Fruit fly (Drosophila melanogaster) whole organism, adult: ENCODE measurements around the gene CG43658.

Source experiments
- CG7101 ChIP-seq: fragments of 200-800 bp; sonication (Bioruptor generic); optimal IDR thresholded peaks from 2 replicates; lab custom pipeline; 2018; ENCODE audit warnings: missing biosample characterization, mild to moderate bottlenecking, missing genetic modification characterization, moderate library complexity
- bab1 ChIP-seq: fragments of 200-800 bp; sonication (Bioruptor generic); optimal IDR thresholded peaks from 3 replicates; lab custom pipeline; 2019; ENCODE audit warnings: missing biosample characterization, mild to moderate bottlenecking, missing genetic modification characterization, moderate library complexity
- cnc ChIP-seq, 2 experiments: fragments of >200 bp; optimal IDR thresholded peaks; 2 replicates each; lab custom pipeline; 2017
- ovo ChIP-seq: fragments of 200-800 bp; sonication (Bioruptor generic); optimal IDR thresholded peaks from 2 replicates; lab custom pipeline; 2016; ENCODE audit warnings: missing biosample characterization, missing genetic modification characterization

- TF ChIP-seq ovo (GFP tag; lab: Kevin White, UChicago) = no peak
- TF ChIP-seq CG7101 (tag; lab: Kevin White, UChicago) = no peak
- TF ChIP-seq cnc (optimal IDR thresholded peaks at IDR 0.05; lab: Kevin White, UChicago) = no peak
- no peak for TF ChIP-seq bab1
These were observed 112.3 kb downstream of the CG43658 start, which contains the start of gene p-cup for dm6 chrX:17448674-17449073.
